Worm (Caenorhabditis elegans): ENCODE data around the gene hrg-7.

The hrg-7 gene

ce11 chrV:12732734-12733133 is 9.1 kb upstream of the hrg-7 start:
- TF ChIP-seq pag-3 (tag; optimal IDR thresholded peaks at IDR 0.05; ENCODE audit: borderline replicate concordance) = no peak
- TF ChIP-seq rnt-1 (tag; optimal IDR thresholded peaks at IDR 0.05) = no peak
- TF ChIP-seq Y22D7AL.16 (tag; optimal IDR thresholded peaks at IDR 0.05) = no peak
- TF ChIP-seq elt-2 (tag; optimal IDR thresholded peaks at IDR 0.05) = peak; percentile 80
- TF ChIP-seq nfya-1 (tag; optimal IDR thresholded peaks at IDR 0.05) = no peak

- TF ChIP-seq elt-2 (tag; optimal IDR thresholded peaks at IDR 0.05) (peak; percentile 62), fax-1 (tag; optimal IDR thresholded peaks at IDR 0.05) (no peak)
These were observed 8.2 kb upstream of the hrg-7 start, which contains the start of the genes dhs-21 and xbx-9 for ce11 chrV:12733465-12734248. Gene dhs-21 (minus strand): TSS chrV:12733645. Gene xbx-9 (plus strand): TSS chrV:12734198.

- no peak for TF ChIP-seq ceh-24 (tag; optimal IDR thresholded peaks at IDR 0.05)
- TF ChIP-seq tbx-2 (tag; optimal IDR thresholded peaks at IDR 0.05) = peak; percentile 35
These were observed 5.6 kb upstream of the hrg-7 start, which contains the start of gene cky-1 for ce11 chrV:12736166-12736753. Gene cky-1 (plus strand): TSS chrV:12736703.

ce11 chrV:12743778-12744502 is 2.1 kb downstream of the hrg-7 start:
- TF ChIP-seq mec-3 (tag; optimal IDR thresholded peaks at IDR 0.05; ENCODE audit: borderline replicate concordance) (no peak), dmd-4 (tag; optimal IDR thresholded peaks at IDR 0.05; ENCODE audit: borderline replicate concordance) (no peak)

ce11 chrV:12744979-12745378 is 3.1 kb downstream of the hrg-7 start, which contains the start of gene C15C8.7:
Gene C15C8.7 (minus strand): TSS chrV:12745050.
- no peak for TF ChIP-seq hlh-13 (GFP tag; optimal IDR thresholded peaks at IDR 0.05)
- peak; percentile 74 for TF ChIP-seq elt-2 (tag; optimal IDR thresholded peaks at IDR 0.05)

ce11 chrV:12747431-12747830 is 5.6 kb downstream of the hrg-7 start, which contains the start of gene C15C8.4:
Gene C15C8.4 (minus strand): TSS chrV:12747463.
- TF ChIP-seq unc-42 (tag; optimal IDR thresholded peaks at IDR 0.05) = no peak
- no peak for TF ChIP-seq ceh-9 (tag; optimal IDR thresholded peaks at IDR 0.05)
- no peak for TF ChIP-seq ceh-30 (tag; optimal IDR thresholded peaks at IDR 0.05)
- no peak for TF ChIP-seq elt-2 (tag; optimal IDR thresholded peaks at IDR 0.05)

- TF ChIP-seq unc-42 (tag; optimal IDR thresholded peaks at IDR 0.05) (peak; percentile 97), che-1 (tag; optimal IDR thresholded peaks at IDR 0.05) (no peak), hlh-30 (tag; optimal IDR thresholded peaks at IDR 0.05; ENCODE audit: insufficient read depth) (no peak), ceh-14 (tag; optimal IDR thresholded peaks at IDR 0.05) (no peak), gmeb-2 (tag; optimal IDR thresholded peaks at IDR 0.05) (no peak)
These were observed 6.0 kb downstream of the hrg-7 start, which contains the start of gene C15C8.5 for ce11 chrV:12747856-12748255. Gene C15C8.5 (plus strand): TSS chrV:12748007.

ce11 chrV:12749558-12749957 is 7.7 kb downstream of the hrg-7 start:
- TF ChIP-seq ceh-6 (GFP tag; optimal IDR thresholded peaks at IDR 0.05) = no peak

- no peak for TF ChIP-seq unc-86 (tag; optimal IDR thresholded peaks at IDR 0.05)
- no peak for TF ChIP-seq ceh-2 (tag; optimal IDR thresholded peaks at IDR 0.05)
- TF ChIP-seq C38D4.7 (GFP tag; optimal IDR thresholded peaks at IDR 0.05) = no peak
- TF ChIP-seq K02D7.2 (tag; optimal IDR thresholded peaks at IDR 0.05) = no peak
- no peak for TF ChIP-seq hlh-13 (GFP tag; optimal IDR thresholded peaks at IDR 0.05)
- no peak for TF ChIP-seq sox-4 (tag; optimal IDR thresholded peaks at IDR 0.05)
- no peak for TF ChIP-seq ceh-30 (tag; optimal IDR thresholded peaks at IDR 0.05)
These were observed 9.7 kb downstream of the hrg-7 start, which contains the start of gene C15C8.6 for ce11 chrV:12751495-12752050. Gene C15C8.6 (minus strand): TSS chrV:12751545.

Measured in whole organism, late embryonic.